Worm (Caenorhabditis elegans) whole organism, midembryonic: ENCODE measurements around the gene lipl-6.

Experiments
- ref-1 ChIP-seq: fragments of 200-800 bp; sonication (Bioruptor generic); conservative IDR thresholded peaks from 2 replicates; pipeline ENCODE4 v1.3.6; 2022; ENCODE audit warnings: missing genetic modification reagents, missing genetic modification characterization, missing compliant biosample characterization
- ztf-29 ChIP-seq: fragments of 200-800 bp; sonication (Bioruptor generic); IDR thresholded peaks from 2 replicates; pipeline ENCODE4 v1.3.6; 2022; ENCODE audit warnings: missing genetic modification reagents, missing genetic modification characterization, missing compliant biosample characterization

- TF ChIP-seq ztf-29 (GFP tag; lab: Robert Waterston, UW) (no peak), ref-1 (GFP tag; lab: Robert Waterston, UW) (no peak)
These were observed 13.3 kb upstream of the lipl-6 start, which contains the start of gene Y57E12B.4 for ce11 chrV:6947442-6947841.
